Fruit fly (Drosophila melanogaster): ENCODE results near the gene PsGEF.

Gene PsGEF

dm6 chrX:2334556-2335137 lies 52.8 kb downstream of the PsGEF start, which contains the start of gene Ilp6 (continued):
- peak; percentile 54 for TF ChIP-seq CG8632 (GFP tag; optimal IDR thresholded peaks at IDR 0.05)
- no peak for TF ChIP-seq CG11902 (GFP tag; optimal IDR thresholded peaks at IDR 0.05)
- no peak for TF ChIP-seq fd85E (GFP tag; optimal IDR thresholded peaks at IDR 0.05)
- peak; percentile 60 for TF ChIP-seq Met (GFP tag; optimal IDR thresholded peaks at IDR 0.05)
- TF ChIP-seq topi (GFP tag; optimal IDR thresholded peaks at IDR 0.05): peak; percentile 57
- TF ChIP-seq CG31627 (GFP tag; optimal IDR thresholded peaks at IDR 0.05): peak; percentile 1
- TF ChIP-seq Eip93F (GFP tag; optimal IDR thresholded peaks at IDR 0.05): peak; percentile 87
- peak; percentile 31 for TF ChIP-seq achi (GFP tag; optimal IDR thresholded peaks at IDR 0.05)
- TF ChIP-seq CG3919 (GFP tag; optimal IDR thresholded peaks at IDR 0.05): peak; percentile 36
- peak; percentile 17 for TF ChIP-seq dsx (GFP tag; optimal IDR thresholded peaks at IDR 0.05; ENCODE audit: poor library complexity, severe bottlenecking)
- 0 out of 3 replicates have a peak, but pooled peaks have one; percentile 20 for TF ChIP-seq eg (GFP tag; IDR thresholded peaks at IDR 0.05)
- TF ChIP-seq Lpt (GFP tag; optimal IDR thresholded peaks at IDR 0.05): no peak
- TF ChIP-seq CG11762 (GFP tag; optimal IDR thresholded peaks at IDR 0.05; ENCODE audit: insufficient read depth): peak; percentile 5
- TF ChIP-seq CG32006 (GFP tag; optimal IDR thresholded peaks at IDR 0.05): peak; percentile 19
- TF ChIP-seq CG15336 (GFP tag; IDR thresholded peaks at IDR 0.05): no peak

DNA sequence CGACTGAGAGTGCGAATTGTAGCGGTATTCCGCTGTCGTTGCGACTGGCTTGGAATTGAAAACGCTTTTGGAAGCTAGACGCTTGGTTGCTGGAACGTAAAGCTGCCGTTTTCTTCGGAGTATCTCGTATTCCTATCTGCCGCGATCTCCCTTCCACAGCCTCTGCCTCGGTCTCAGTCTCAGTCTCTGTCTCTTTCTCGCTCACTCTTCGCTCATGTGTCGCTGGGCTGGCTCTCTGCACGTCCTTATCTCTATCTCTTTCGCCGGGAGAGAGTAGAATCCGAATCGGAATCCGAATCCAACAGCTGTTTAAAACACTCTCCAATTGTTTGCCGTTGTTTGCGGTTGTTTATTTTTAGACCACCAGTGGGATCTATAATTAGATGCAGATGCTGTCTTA lies 53.4 kb downstream of the PsGEF start:
- no peak for TF ChIP-seq spab (GFP tag; optimal IDR thresholded peaks at IDR 0.05)
- no peak for TF ChIP-seq CG15336 (GFP tag; IDR thresholded peaks at IDR 0.05)
- no peak for TF ChIP-seq topi (GFP tag; optimal IDR thresholded peaks at IDR 0.05)
- no peak for TF ChIP-seq CG8319 (GFP tag; optimal IDR thresholded peaks at IDR 0.05)
- no peak for TF ChIP-seq esn (GFP tag; optimal IDR thresholded peaks at IDR 0.05)
- TF ChIP-seq OdsH (GFP tag; optimal IDR thresholded peaks at IDR 0.05): no peak
- no peak for TF ChIP-seq Lpt (GFP tag; optimal IDR thresholded peaks at IDR 0.05)
- TF ChIP-seq CG16779 (tag; optimal IDR thresholded peaks at IDR 0.05): no peak
- TF ChIP-seq Ets96B (tag; optimal IDR thresholded peaks at IDR 0.05): no peak

DNA sequence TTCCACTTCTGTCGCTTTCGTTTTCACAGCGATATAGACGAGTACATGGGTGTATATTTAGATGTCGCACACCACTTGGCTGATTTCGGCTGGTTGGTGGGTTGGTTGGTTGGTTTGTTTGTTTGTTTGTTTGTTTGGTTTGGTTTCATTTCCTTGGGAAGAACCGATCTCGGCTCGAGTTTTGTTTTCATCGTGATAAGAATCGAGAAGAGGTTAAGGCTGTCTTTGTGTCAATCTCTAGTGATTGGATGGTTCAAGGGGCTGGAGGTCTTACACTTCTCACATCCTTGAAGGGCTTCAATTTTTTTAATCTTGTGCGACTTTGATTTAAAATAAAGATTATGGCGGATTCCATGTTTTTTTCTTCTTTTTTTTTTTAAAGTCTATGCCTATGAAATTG lies 54.7 kb downstream of the PsGEF start:
- TF ChIP-seq fkh (GFP tag; optimal IDR thresholded peaks at IDR 0.05): peak; percentile 35
- no peak for TF ChIP-seq Eip75B (GFP tag; optimal IDR thresholded peaks at IDR 0.05)
- TF ChIP-seq spab (GFP tag; optimal IDR thresholded peaks at IDR 0.05): no peak
- no peak for TF ChIP-seq CG6276 (GFP tag; optimal IDR thresholded peaks at IDR 0.05)
- TF ChIP-seq CG1621 (tag; optimal IDR thresholded peaks at IDR 0.05): no peak
- no peak for TF ChIP-seq Eip93F (GFP tag; optimal IDR thresholded peaks at IDR 0.05)
- peak; percentile 56 for TF ChIP-seq svp (GFP tag)
- no peak for TF ChIP-seq CG6792 (GFP tag; optimal IDR thresholded peaks at IDR 0.05)
- no peak for TF ChIP-seq CG3919 (GFP tag; optimal IDR thresholded peaks at IDR 0.05)
- TF ChIP-seq Hr39 (GFP tag; optimal IDR thresholded peaks at IDR 0.05): no peak
- no peak for TF ChIP-seq topi (GFP tag; optimal IDR thresholded peaks at IDR 0.05)

- TF ChIP-seq CG3919 (GFP tag; optimal IDR thresholded peaks at IDR 0.05) (peak; percentile 65), CG6854 (GFP tag; optimal IDR thresholded peaks at IDR 0.05) (no peak), CG11294 (GFP tag; IDR thresholded peaks at IDR 0.05) (no peak), CG6163 (GFP tag; IDR thresholded peaks at IDR 0.05) (peak; percentile 59; the same call in 2 of the 3 replicates), eg (GFP tag; IDR thresholded peaks at IDR 0.05) (no peak), dsx (GFP tag; optimal IDR thresholded peaks at IDR 0.05; ENCODE audit: poor library complexity, severe bottlenecking) (peak; percentile 47), CG6808 (GFP tag; optimal IDR thresholded peaks at IDR 0.05) (peak; percentile 40), Ets96B (tag; optimal IDR thresholded peaks at IDR 0.05) (peak; percentile 55), svp (GFP tag) (peak; percentile 91), CG6276 (GFP tag; optimal IDR thresholded peaks at IDR 0.05) (no peak), CG10669 (GFP tag; optimal IDR thresholded peaks at IDR 0.05) (peak; percentile 59), CG31627 (GFP tag; optimal IDR thresholded peaks at IDR 0.05) (peak; percentile 73), CG8119 (GFP tag; IDR thresholded peaks at IDR 0.05) (0 out of 3 replicates have a peak, but pooled peaks have one; percentile 29), Sox15 (GFP tag; optimal IDR thresholded peaks at IDR 0.05) (peak; percentile 56), CG1621 (tag; optimal IDR thresholded peaks at IDR 0.05) (peak; percentile 4), vri (GFP tag; optimal IDR thresholded peaks at IDR 0.05) (peak; percentile 74), CG16779 (tag; optimal IDR thresholded peaks at IDR 0.05) (no peak), CG8632 (GFP tag; optimal IDR thresholded peaks at IDR 0.05) (peak; percentile 49), CG15336 (GFP tag; IDR thresholded peaks at IDR 0.05) (no peak), Hr38 (GFP tag; optimal IDR thresholded peaks at IDR 0.05) (no peak), cyc (GFP tag; optimal IDR thresholded peaks at IDR 0.05) (peak; percentile 73), achi (GFP tag; optimal IDR thresholded peaks at IDR 0.05) (peak; percentile 66), fd59A (GFP tag; optimal IDR thresholded peaks at IDR 0.05) (peak; percentile 48), ss (GFP tag; optimal IDR thresholded peaks at IDR 0.05) (peak; percentile 36 to 72), Smox (GFP tag; optimal IDR thresholded peaks at IDR 0.05) (peak; percentile 73), dac (GFP tag; optimal IDR thresholded peaks at IDR 0.05) (no peak), acj6 (GFP tag; optimal IDR thresholded peaks at IDR 0.05) (peak; percentile 68)
These were observed 58.2 kb downstream of the PsGEF start for dm6 chrX:2329312-2329711.
